Fruit fly (Drosophila melanogaster) S2 (cell line): Measurements from ENCODE around the gene CG17472.

ENCODE experiments used
- CG8478 ChIP-seq: fragments of >200 bp; optimal IDR thresholded peaks from 2 replicates; lab custom pipeline; 2018
- CTCF ChIP-seq, 2 experiments: fragments of >200 bp; optimal IDR thresholded peaks; 2 replicates each; lab custom pipeline; 2018

Gene CG17472

DNA sequence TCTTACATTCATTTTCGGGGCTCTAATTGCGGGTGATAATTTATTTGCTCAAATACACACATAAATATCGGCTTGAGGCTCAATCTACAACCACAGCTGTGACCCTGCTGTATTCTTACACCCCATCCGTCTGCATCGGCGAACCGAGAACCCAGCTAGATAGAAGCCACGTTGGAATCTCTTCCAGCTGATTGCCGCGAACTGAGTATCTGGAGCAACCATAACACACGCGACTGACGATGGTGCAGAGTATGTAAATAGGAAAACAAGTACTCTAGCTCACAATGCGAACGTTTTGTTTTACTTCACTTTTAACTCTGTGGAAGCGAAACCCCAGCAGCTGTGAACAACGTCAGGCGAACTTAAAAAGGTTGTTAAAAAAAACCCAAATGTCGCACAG is 30.1 kb downstream of the CG17472 start:
- no peak for TF ChIP-seq CG8478 (lab: Kevin White, UChicago)

DNA sequence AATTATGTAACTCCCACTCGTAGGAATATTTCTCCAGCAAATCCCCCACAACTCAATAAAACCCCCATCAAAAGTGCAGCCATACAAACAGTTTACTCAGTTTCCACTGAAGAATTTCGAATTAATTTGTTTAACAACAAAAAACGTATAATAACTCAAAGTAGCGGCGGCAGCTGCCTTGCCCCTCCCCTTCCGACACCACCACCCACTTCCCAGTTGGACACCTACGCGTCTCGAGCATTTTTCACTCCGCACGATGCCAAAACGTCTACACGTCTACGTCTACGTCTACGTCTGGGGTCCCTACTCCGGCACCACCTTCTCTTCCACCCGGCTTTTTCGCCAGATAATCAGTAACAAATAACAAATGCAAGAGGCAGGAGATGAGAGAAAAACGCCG is 36.9 kb downstream of the CG17472 start:
- no peak for TF ChIP-seq CTCF (optimal IDR thresholded peaks at IDR 0.05; lab: Kevin White, UChicago)
- TF ChIP-seq CG8478 (lab: Kevin White, UChicago), result no peak

DNA sequence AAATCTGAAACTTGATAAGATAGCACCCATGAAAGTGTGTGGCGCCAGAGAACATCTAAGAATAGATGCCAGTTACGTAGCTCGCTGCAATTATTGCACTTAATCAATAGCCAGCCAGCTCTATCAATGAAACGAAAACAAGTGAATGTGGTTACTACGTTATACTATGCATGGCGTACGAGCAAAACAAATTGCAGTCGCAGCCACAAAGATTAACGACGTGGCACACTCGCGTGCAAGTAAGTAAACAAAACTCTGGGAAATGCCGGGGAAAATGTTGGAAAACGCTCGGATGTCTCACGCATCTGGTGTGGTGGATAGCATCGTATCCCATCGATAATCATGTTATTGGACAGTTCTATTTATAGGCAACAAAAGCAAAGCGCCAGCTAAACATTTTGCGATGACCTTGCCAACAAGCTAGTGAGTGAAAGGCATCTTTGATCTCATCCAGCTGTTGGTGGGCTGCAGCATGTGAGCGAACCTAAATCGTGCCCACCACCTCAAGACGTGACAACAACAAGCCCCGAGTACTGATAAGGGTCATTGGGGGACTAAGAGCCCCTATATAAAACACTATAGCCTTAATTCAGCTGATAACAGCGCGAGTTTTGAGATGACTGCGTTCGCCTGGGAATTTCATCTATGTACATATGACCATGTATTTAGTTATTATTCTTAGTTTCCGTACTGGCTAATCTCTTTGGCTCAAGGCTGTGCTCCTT is 39.6 kb downstream of the CG17472 start:
- TF ChIP-seq CG8478 (lab: Kevin White, UChicago) (no peak), CTCF (optimal IDR thresholded peaks at IDR 0.05; lab: Kevin White, UChicago) (no peak)

DNA sequence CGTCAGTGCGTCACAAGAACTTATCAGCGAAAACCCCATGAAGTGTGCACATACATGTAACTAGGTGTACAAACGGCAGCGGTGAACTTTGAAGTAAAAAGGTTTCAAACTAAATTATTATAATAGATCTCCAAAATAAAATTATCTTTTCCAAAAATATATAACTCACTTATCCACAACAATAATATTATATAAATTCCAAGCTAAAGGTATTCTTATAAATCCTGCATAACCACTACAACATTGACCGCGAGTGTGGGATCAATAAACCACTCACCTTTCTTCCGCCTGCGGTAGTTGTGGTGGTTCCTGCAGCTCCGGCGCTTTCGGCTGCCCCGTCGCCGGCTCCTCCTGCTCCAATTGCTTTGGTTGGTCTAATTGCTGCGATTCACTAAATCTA is 40.4 kb downstream of the CG17472 start:
- TF ChIP-seq CG8478 (lab: Kevin White, UChicago), result no peak
- no peak for TF ChIP-seq CTCF (optimal IDR thresholded peaks at IDR 0.05; lab: Kevin White, UChicago)

DNA sequence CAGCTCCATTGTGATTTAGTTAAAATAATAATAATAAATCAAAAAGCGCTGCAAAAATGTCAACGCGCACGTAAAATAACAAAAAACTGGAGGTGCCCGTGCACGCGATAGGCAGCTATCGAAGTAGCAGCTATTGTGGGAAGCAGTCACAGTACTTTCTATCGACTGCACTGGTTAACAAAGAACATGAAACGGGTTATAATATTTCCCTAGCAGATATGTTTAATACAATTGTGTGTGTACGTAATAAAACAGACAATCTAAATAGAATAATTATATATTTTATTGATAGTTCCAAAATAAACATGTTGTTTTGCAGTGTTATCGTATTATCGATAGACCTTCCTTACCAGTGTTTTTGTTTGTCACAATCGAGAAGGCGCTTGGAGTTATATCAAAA is 41.6 kb downstream of the CG17472 start, which contains the start of the genes CG31678 and IKKepsilon:
Gene CG31678 (minus strand): TSS at position 67 of the 400 bp plus-strand sequence.
Gene IKKepsilon (plus strand): TSS at position 171 of the 400 bp plus-strand sequence.
- TF ChIP-seq CG8478 (lab: Kevin White, UChicago), result no peak
- no peak for TF ChIP-seq CTCF (optimal IDR thresholded peaks at IDR 0.05; lab: Kevin White, UChicago)

DNA sequence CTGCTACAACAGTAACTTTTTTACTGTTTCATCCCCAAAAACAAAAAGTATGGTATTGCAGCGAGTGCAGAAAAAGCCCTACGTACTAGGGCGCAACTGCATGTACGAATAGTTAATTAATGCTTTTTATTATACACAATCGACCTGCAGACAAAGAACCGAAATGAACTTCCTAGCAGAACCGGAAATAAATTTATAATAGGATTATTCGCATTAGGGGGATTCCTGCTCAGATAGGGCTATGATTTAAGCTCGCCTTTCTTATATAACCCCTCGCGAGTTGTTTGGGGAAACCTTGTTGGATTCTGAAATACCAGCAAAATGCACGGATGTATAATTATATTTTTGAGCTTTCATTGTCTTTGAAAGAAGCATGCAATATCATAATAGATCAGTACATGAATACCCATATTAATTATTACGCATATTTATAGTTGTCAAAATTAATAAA is 47.4 kb downstream of the CG17472 start, which contains the start of gene Cen:
Gene Cen (minus strand): TSS at position 199 of the 451 bp plus-strand sequence.
- TF ChIP-seq CTCF (optimal IDR thresholded peaks at IDR 0.05; lab: Kevin White, UChicago) (no peak), CG8478 (lab: Kevin White, UChicago) (no peak)

DNA sequence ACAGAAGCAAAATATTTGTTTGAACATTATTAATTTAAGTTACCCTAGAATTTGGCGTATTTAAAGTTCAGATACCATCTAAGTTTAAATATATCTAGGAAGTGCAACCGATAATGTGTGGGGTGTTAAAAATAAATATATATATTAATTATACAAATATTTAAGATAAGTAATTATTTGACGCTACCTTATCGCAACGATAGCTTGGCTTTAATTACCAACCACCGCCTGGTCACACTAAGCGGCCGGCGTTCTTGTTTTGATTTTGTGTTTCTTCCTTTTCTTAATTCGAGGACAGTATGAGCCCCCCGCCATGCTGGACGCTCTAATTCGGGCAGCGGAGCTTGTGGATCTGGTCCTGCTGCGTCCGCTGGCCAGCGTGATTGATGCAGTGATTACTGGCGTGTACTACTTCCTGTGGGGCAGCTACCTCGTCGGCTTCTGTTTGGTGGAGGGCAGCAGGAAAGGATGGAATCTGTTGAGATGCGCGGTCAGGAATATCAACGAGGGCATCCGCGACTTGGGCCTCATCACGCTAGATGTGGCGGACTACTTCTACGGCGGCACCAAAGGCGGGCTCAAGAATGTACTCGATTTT is 47.9 kb downstream of the CG17472 start, which contains the start of gene CG2617:
Gene CG2617 (plus strand): TSS at position 233 of the 598 bp plus-strand sequence.
- TF ChIP-seq CG8478 (lab: Kevin White, UChicago) (no peak), CTCF (optimal IDR thresholded peaks at IDR 0.05; lab: Kevin White, UChicago) (no peak)
